Worm (Caenorhabditis elegans) whole organism, mixed stage, embryonic: ENCODE measurements around the gene F34D6.1.

Experiments
- M03D4.4 ChIP-seq: sonication (generic microtip); optimal IDR thresholded peaks from 2 replicates; lab custom pipeline; 2017; ENCODE audit warnings: mild to moderate bottlenecking, missing genetic modification characterization, missing compliant biosample characterization
- bed-3 ChIP-seq: fragments of 200-800 bp; sonication (Bioruptor generic); optimal IDR thresholded peaks from 3 replicates; lab custom pipeline; 2018; ENCODE audit warnings: mild to moderate bottlenecking, missing genetic modification characterization, moderate library complexity, missing compliant biosample characterization
- blmp-1 ChIP-seq: fragments of 150-350 bp; optimal IDR thresholded peaks from 2 replicates; lab custom pipeline; 2014; ENCODE audit warnings: missing biosample characterization, missing genetic modification characterization
- ceh-39 ChIP-seq: fragments of 150-350 bp; optimal IDR thresholded peaks from 2 replicates; lab custom pipeline; 2014; ENCODE audit warnings: missing biosample characterization, missing genetic modification characterization
- ceh-43 ChIP-seq: fragments of 200-800 bp; sonication (Bioruptor generic); optimal IDR thresholded peaks from 2 replicates; lab custom pipeline; 2018; ENCODE audit warnings: mild to moderate bottlenecking, missing genetic modification characterization, moderate library complexity, missing compliant biosample characterization
- ceh-83 ChIP-seq: fragments of 200-800 bp; sonication (Bioruptor generic); optimal IDR thresholded peaks from 2 replicates; lab custom pipeline; 2018; ENCODE audit warnings: mild to moderate bottlenecking, missing genetic modification characterization, missing compliant biosample characterization
- ces-1 ChIP-seq: fragments of 150-350 bp; optimal IDR thresholded peaks from 2 replicates; lab custom pipeline; 2014; ENCODE audit warnings: missing biosample characterization, missing genetic modification reagents, missing genetic modification characterization
- drap-1 ChIP-seq: fragments of 200-800 bp; sonication (Bioruptor generic); optimal IDR thresholded peaks from 3 replicates; lab custom pipeline; 2018; ENCODE audit warnings: mild to moderate bottlenecking, missing genetic modification characterization, missing compliant biosample characterization
- elt-1 ChIP-seq: sonication (generic microtip); optimal IDR thresholded peaks from 2 replicates; lab custom pipeline; 2017; ENCODE audit warnings: missing genetic modification characterization, mild to moderate bottlenecking, missing compliant biosample characterization, antibody characterized with exemption, moderate library complexity, borderline replicate concordance; ENCODE audit not compliant: insufficient read depth
- elt-3 ChIP-seq: fragments of 150-350 bp; optimal IDR thresholded peaks from 2 replicates; lab custom pipeline; 2014; ENCODE audit warnings: missing biosample characterization, missing genetic modification characterization
- flh-1 ChIP-seq: fragments of 200-800 bp; sonication (Bioruptor generic); optimal IDR thresholded peaks from 2 replicates; lab custom pipeline; 2018; ENCODE audit warnings: mild to moderate bottlenecking, missing genetic modification characterization, moderate library complexity, missing compliant biosample characterization
- ham-2 ChIP-seq: fragments of 200-800 bp; sonication (Bioruptor generic); optimal IDR thresholded peaks from 2 replicates; lab custom pipeline; 2018; ENCODE audit warnings: mild to moderate bottlenecking, missing genetic modification characterization, missing compliant biosample characterization
- hlh-1 ChIP-seq: fragments of 150-350 bp; optimal IDR thresholded peaks from 2 replicates; lab custom pipeline; 2014; ENCODE audit warnings: missing biosample characterization, missing genetic modification reagents, missing genetic modification characterization
- lin-13 ChIP-seq: fragments of 150-350 bp; optimal IDR thresholded peaks from 2 replicates; lab custom pipeline; 2014; ENCODE audit warnings: missing biosample characterization, missing genetic modification characterization
- lin-32 ChIP-seq: fragments of 200-800 bp; sonication (Bioruptor generic); optimal IDR thresholded peaks from 2 replicates; lab custom pipeline; 2018; ENCODE audit warnings: mild to moderate bottlenecking, missing genetic modification characterization, missing compliant biosample characterization
- lsy-2 ChIP-seq: fragments of 150-350 bp; optimal IDR thresholded peaks from 2 replicates; lab custom pipeline; 2014; ENCODE audit warnings: missing biosample characterization, missing genetic modification characterization
- mab-5 ChIP-seq: fragments of 150-350 bp; optimal IDR thresholded peaks from 2 replicates; lab custom pipeline; 2014; ENCODE audit warnings: missing biosample characterization, missing genetic modification characterization
- mep-1 ChIP-seq: fragments of 150-350 bp; optimal IDR thresholded peaks from 2 replicates; lab custom pipeline; 2017; ENCODE audit warnings: missing biosample characterization, missing genetic modification reagents, missing genetic modification characterization, inconsistent platforms
- mls-2 ChIP-seq: sonication (generic microtip); optimal IDR thresholded peaks from 2 replicates; lab custom pipeline; 2016; ENCODE audit warnings: mild to moderate bottlenecking, missing genetic modification characterization, moderate library complexity, missing compliant biosample characterization
- nhr-12 ChIP-seq: fragments of 150-350 bp; optimal IDR thresholded peaks from 2 replicates; lab custom pipeline; 2014; ENCODE audit warnings: missing biosample characterization, missing genetic modification characterization
- nhr-2 ChIP-seq: fragments of 150-350 bp; optimal IDR thresholded peaks from 2 replicates; lab custom pipeline; 2014; ENCODE audit warnings: missing biosample characterization, missing genetic modification characterization
- nhr-237 ChIP-seq: fragments of 150-350 bp; optimal IDR thresholded peaks from 2 replicates; lab custom pipeline; 2014; ENCODE audit warnings: missing biosample characterization, missing genetic modification characterization
- nhr-28 ChIP-seq: fragments of 150-350 bp; optimal IDR thresholded peaks from 2 replicates; lab custom pipeline; 2014; ENCODE audit warnings: missing biosample characterization, missing genetic modification characterization
- sem-2 ChIP-seq: fragments of 200-800 bp; sonication (Bioruptor generic); optimal IDR thresholded peaks from 2 replicates; lab custom pipeline; 2018; ENCODE audit warnings: mild to moderate bottlenecking, missing genetic modification characterization, missing compliant biosample characterization
- snpc-4 ChIP-seq: fragments of 150-350 bp; optimal IDR thresholded peaks from 2 replicates; lab custom pipeline; 2014; ENCODE audit warnings: missing biosample characterization, missing genetic modification characterization
- sptf-1 ChIP-seq: sonication (generic microtip); optimal IDR thresholded peaks from 2 replicates; lab custom pipeline; 2017; ENCODE audit warnings: mild to moderate bottlenecking, missing genetic modification characterization, moderate library complexity, missing compliant biosample characterization
- tbx-8 ChIP-seq: fragments of 200-800 bp; sonication (Bioruptor generic); optimal IDR thresholded peaks from 2 replicates; lab custom pipeline; 2018; ENCODE audit warnings: mild to moderate bottlenecking, missing genetic modification characterization, moderate library complexity, missing compliant biosample characterization
- unc-120 ChIP-seq: sonication (generic microtip); optimal IDR thresholded peaks from 2 replicates; lab custom pipeline; 2017; ENCODE audit warnings: missing genetic modification characterization, missing compliant biosample characterization; ENCODE audit not compliant: poor library complexity, severe bottlenecking
- unc-39 ChIP-seq: fragments of 150-350 bp; optimal IDR thresholded peaks from 2 replicates; lab custom pipeline; 2014; ENCODE audit warnings: missing biosample characterization, missing genetic modification characterization
- unc-62 ChIP-seq: fragments of 150-350 bp; optimal IDR thresholded peaks from 2 replicates; lab custom pipeline; 2014; ENCODE audit warnings: missing biosample characterization, missing genetic modification reagents, missing genetic modification characterization
- zip-8 ChIP-seq: fragments of 150-350 bp; optimal IDR thresholded peaks from 2 replicates; lab custom pipeline; 2014; ENCODE audit warnings: missing biosample characterization, missing genetic modification characterization
- ztf-11 ChIP-seq: fragments of 150-350 bp; optimal IDR thresholded peaks from 2 replicates; lab custom pipeline; 2014; ENCODE audit warnings: missing biosample characterization, missing genetic modification characterization

Gene F34D6.1

ce11 chrII:2681118-2681517, at the start of gene F34D6.1:
TSS of gene F34D6.1 (minus strand) at chrII:2681218.
- no peak for TF ChIP-seq nhr-237 (tag; lab: Kevin White, UChicago)
- no peak for TF ChIP-seq ceh-43
- TF ChIP-seq elt-1: no peak
- no peak for TF ChIP-seq M03D4.4 (tag; lab: Kevin White, UChicago)
- TF ChIP-seq ceh-83 (GFP tag; lab: Kevin White, UChicago): no peak

- TF ChIP-seq ces-1 (GFP tag; lab: Kevin White, UChicago) (peak; percentile 28), flh-1 (GFP tag; lab: Kevin White, UChicago) (no peak)
Measured at ce11 chrII:2730647-2731046, 49.6 kb upstream of the F34D6.1 start.

ce11 chrII:2726774-2727173, 45.8 kb upstream of the F34D6.1 start:
- TF ChIP-seq sptf-1 (tag; lab: Kevin White, UChicago): no peak
- no peak for TF ChIP-seq M03D4.4 (tag; lab: Kevin White, UChicago)
- no peak for TF ChIP-seq unc-39 (tag; lab: Kevin White, UChicago)
- peak; percentile 54 for TF ChIP-seq unc-120 (tag; lab: Kevin White, UChicago)
- TF ChIP-seq bed-3 (GFP tag; lab: Kevin White, UChicago): no peak
- TF ChIP-seq lin-32 (GFP tag; lab: Kevin White, UChicago): no peak
- TF ChIP-seq nhr-28 (tag; lab: Kevin White, UChicago): no peak
- TF ChIP-seq hlh-1 (tag; lab: Kevin White, UChicago): peak; percentile 37
- TF ChIP-seq lin-13 (tag; lab: Kevin White, UChicago): no peak
- no peak for TF ChIP-seq elt-3 (tag; lab: Kevin White, UChicago)
- TF ChIP-seq unc-62: peak; percentile 63
- no peak for TF ChIP-seq elt-1
- no peak for TF ChIP-seq ceh-83 (GFP tag; lab: Kevin White, UChicago)
- no peak for TF ChIP-seq drap-1
- no peak for TF ChIP-seq ztf-11 (tag; lab: Kevin White, UChicago)
- TF ChIP-seq ceh-43: no peak
- no peak for TF ChIP-seq ceh-39 (tag; lab: Kevin White, UChicago)
- TF ChIP-seq lsy-2: no peak

ce11 chrII:2725561-2725960, 44.5 kb upstream of the F34D6.1 start, which contains the start of the genes T05A8.11 and nep-2:
TSS of gene T05A8.11 (minus strand) at chrII:2725661.
TSS of gene nep-2 (minus strand) at chrII:2725752.
- no peak for TF ChIP-seq blmp-1
- no peak for TF ChIP-seq flh-1 (GFP tag; lab: Kevin White, UChicago)
- TF ChIP-seq snpc-4 (tag; lab: Kevin White, UChicago): no peak
- TF ChIP-seq hlh-1 (tag; lab: Kevin White, UChicago): no peak
- no peak for TF ChIP-seq ceh-43

ce11 chrII:2721992-2722391, 41.0 kb upstream of the F34D6.1 start:
- no peak for TF ChIP-seq zip-8 (tag; lab: Kevin White, UChicago)
- TF ChIP-seq sem-2 (GFP tag; lab: Kevin White, UChicago): no peak
- no peak for TF ChIP-seq mab-5 (tag; lab: Kevin White, UChicago)
- TF ChIP-seq ces-1 (GFP tag; lab: Kevin White, UChicago): no peak
- TF ChIP-seq snpc-4 (tag; lab: Kevin White, UChicago): no peak
- TF ChIP-seq bed-3 (GFP tag; lab: Kevin White, UChicago): no peak
- no peak for TF ChIP-seq mep-1 (tag; lab: Kevin White, UChicago)
- no peak for TF ChIP-seq M03D4.4 (tag; lab: Kevin White, UChicago)
- no peak for TF ChIP-seq ceh-39 (tag; lab: Kevin White, UChicago)
- no peak for TF ChIP-seq tbx-8 (GFP tag; lab: Kevin White, UChicago)
- TF ChIP-seq flh-1 (GFP tag; lab: Kevin White, UChicago): no peak
- TF ChIP-seq lsy-2: no peak
- TF ChIP-seq unc-39 (tag; lab: Kevin White, UChicago): no peak
- no peak for TF ChIP-seq nhr-12 (tag; lab: Kevin White, UChicago)
- no peak for TF ChIP-seq elt-1
- TF ChIP-seq nhr-237 (tag; lab: Kevin White, UChicago): no peak
- TF ChIP-seq nhr-2 (tag; lab: Kevin White, UChicago): no peak

ce11 chrII:2719212-2719611, 38.2 kb upstream of the F34D6.1 start:
- TF ChIP-seq ztf-11 (tag; lab: Kevin White, UChicago) (no peak), sem-2 (GFP tag; lab: Kevin White, UChicago) (no peak), unc-120 (tag; lab: Kevin White, UChicago) (no peak), ces-1 (GFP tag; lab: Kevin White, UChicago) (no peak), zip-8 (tag; lab: Kevin White, UChicago) (no peak), M03D4.4 (tag; lab: Kevin White, UChicago) (no peak), ceh-83 (GFP tag; lab: Kevin White, UChicago) (no peak), elt-3 (tag; lab: Kevin White, UChicago) (no peak), ham-2 (GFP tag; lab: Kevin White, UChicago) (no peak), drap-1 (no peak), mls-2 (tag; lab: Kevin White, UChicago) (no peak), lsy-2 (no peak)
